Worm (Caenorhabditis elegans): Measurements from ENCODE around the gene grl-19.

grl-19 gene

ce11 chrIV:255379-255857 lies 3.1 kb upstream of the grl-19 start, which contains the start of gene rcat-1 (continued):
- no peak for TF ChIP-seq dmd-6 (GFP tag; IDR thresholded peaks at IDR 0.05)
- no peak for TF ChIP-seq unc-39 (tag; optimal IDR thresholded peaks at IDR 0.05)
- no peak for TF ChIP-seq nhr-10 (tag; optimal IDR thresholded peaks at IDR 0.05)
- no peak for TF ChIP-seq ceh-62 (tag; optimal IDR thresholded peaks at IDR 0.05)
- TF ChIP-seq mdl-1 (tag; optimal IDR thresholded peaks at IDR 0.05): peak in 1 of 2 experiments; percentile 55
- TF ChIP-seq ceh-44 (GFP tag; IDR thresholded peaks at IDR 0.05): no peak
- no peak for TF ChIP-seq snpc-4 (tag; optimal IDR thresholded peaks at IDR 0.05)
- TF ChIP-seq hif-1 (tag; optimal IDR thresholded peaks at IDR 0.05): peak in 1 of 2 experiments; percentile 61
- peak; percentile 47 for TF ChIP-seq rbr-2 (tag; optimal IDR thresholded peaks at IDR 0.05)
- no peak for TF ChIP-seq ces-1 (GFP tag; optimal IDR thresholded peaks at IDR 0.05)
- no peak for TF ChIP-seq unc-130 (GFP tag; optimal IDR thresholded peaks at IDR 0.05)
- no peak for TF ChIP-seq skn-1 (tag; optimal IDR thresholded peaks at IDR 0.05)
- TF ChIP-seq ceh-28 (tag; optimal IDR thresholded peaks at IDR 0.05): no peak
- peak; percentile 83 for TF ChIP-seq dve-1 (tag; optimal IDR thresholded peaks at IDR 0.05; ENCODE audit: insufficient read depth)
- TF ChIP-seq ZK546.5 (tag; optimal IDR thresholded peaks at IDR 0.05): no peak
- TF ChIP-seq ama-1 (optimal IDR thresholded peaks at IDR 0.05): peak; percentile 42
- TF ChIP-seq mxl-3 (GFP tag; optimal IDR thresholded peaks at IDR 0.05): no peak
- TF ChIP-seq F26F4.8 (GFP tag; conservative IDR thresholded peaks at IDR 0.05): no peak
- no peak for TF ChIP-seq daf-12 (tag; optimal IDR thresholded peaks at IDR 0.05)
- TF ChIP-seq T26A8.4 (GFP tag; IDR thresholded peaks at IDR 0.05): no peak
- TF ChIP-seq ceh-32 (tag; optimal IDR thresholded peaks at IDR 0.05; ENCODE audit: poor library complexity): no peak
- no peak for TF ChIP-seq duxl-1 (tag; optimal IDR thresholded peaks at IDR 0.05; ENCODE audit: poor library complexity)
- no peak for TF ChIP-seq T20F7.1 (GFP tag; optimal IDR thresholded peaks at IDR 0.05)
- TF ChIP-seq lsy-2 (tag; optimal IDR thresholded peaks at IDR 0.05): peak; percentile 29 to 90
- TF ChIP-seq set-16 (GFP tag; IDR thresholded peaks at IDR 0.05): no peak
- no peak for TF ChIP-seq daf-16 (GFP tag; optimal IDR thresholded peaks at IDR 0.05)
- TF ChIP-seq daf-16 (tag; optimal IDR thresholded peaks at IDR 0.05): no peak
- no peak for TF ChIP-seq lin-39 (tag; optimal IDR thresholded peaks at IDR 0.05)
- TF ChIP-seq sdz-12 (GFP tag; optimal IDR thresholded peaks at IDR 0.05): no peak
- peak; percentile 95 for TF ChIP-seq dpl-1 (GFP tag; optimal IDR thresholded peaks at IDR 0.05)
- 0 out of 2 replicates have a peak, but pooled peaks have one; percentile 12 for TF ChIP-seq php-3 (GFP tag; IDR thresholded peaks at IDR 0.05)
- no peak for TF ChIP-seq madf-5 (GFP tag; IDR thresholded peaks at IDR 0.05)
- TF ChIP-seq unc-62 (GFP tag; optimal IDR thresholded peaks at IDR 0.05 in 1 of 2): peak in 1 of 2 experiments; percentile 49
- no peak for TF ChIP-seq unc-62 (tag; optimal IDR thresholded peaks at IDR 0.05)
- no peak for TF ChIP-seq saeg-2 (GFP tag; IDR thresholded peaks at IDR 0.05)
- TF ChIP-seq mep-1 (tag; optimal IDR thresholded peaks at IDR 0.05): peak; percentile 74
- TF ChIP-seq egl-27 (tag; optimal IDR thresholded peaks at IDR 0.05): no peak
- no peak for TF ChIP-seq nhr-102 (tag; optimal IDR thresholded peaks at IDR 0.05)
- no peak for TF ChIP-seq spr-1 (tag; optimal IDR thresholded peaks at IDR 0.05)
- TF ChIP-seq lin-15B (tag; optimal IDR thresholded peaks at IDR 0.05): peak; percentile 61
- TF ChIP-seq F10B5.3 (tag; optimal IDR thresholded peaks at IDR 0.05): no peak
- TF ChIP-seq nhr-48 (tag; optimal IDR thresholded peaks at IDR 0.05): no peak
- TF ChIP-seq zfp-3 (GFP tag; conservative IDR thresholded peaks at IDR 0.05): no peak
- TF ChIP-seq ceh-82 (tag; optimal IDR thresholded peaks at IDR 0.05): no peak
- no peak for TF ChIP-seq fkh-10 (GFP tag; optimal IDR thresholded peaks at IDR 0.05)
- no peak for TF ChIP-seq D1046.2 (GFP tag; IDR thresholded peaks at IDR 0.05)
- no peak for TF ChIP-seq lim-7 (GFP tag; IDR thresholded peaks at IDR 0.05)
- no peak for TF ChIP-seq zag-1 (tag; optimal IDR thresholded peaks at IDR 0.05)
- no peak for TF ChIP-seq zip-2 (tag; optimal IDR thresholded peaks at IDR 0.05)
- no peak for TF ChIP-seq nhr-42 (GFP tag; IDR thresholded peaks at IDR 0.05)
- TF ChIP-seq hmg-1.1 (GFP tag; IDR thresholded peaks at IDR 0.05): peak; percentile 49; the same call in 1 of the 2 replicates
- TF ChIP-seq nhr-25 (tag; optimal IDR thresholded peaks at IDR 0.05; ENCODE audit: borderline replicate concordance, insufficient read depth): peak; percentile 40
